Fruit fly (Drosophila melanogaster): ENCODE results near the gene CG14780.

Gene CG14780

dm6 chrX:1482840-1483518 lies 10.7 kb downstream of the CG14780 start, which contains the start of the genes sta and inc (continued):
- TF ChIP-seq CG5245 (GFP tag; optimal IDR thresholded peaks at IDR 0.05) (peak; percentile 58), bsh (GFP tag; optimal IDR thresholded peaks at IDR 0.05) (peak in 1 of 2 experiments; percentile 49), ac (GFP tag; optimal IDR thresholded peaks at IDR 0.05) (peak; percentile 37), CG33557 (GFP tag; optimal IDR thresholded peaks at IDR 0.05) (peak; percentile 49), CG2129 (GFP tag; IDR thresholded peaks at IDR 0.05; ENCODE audit: partially characterized antibody) (no peak), D19A (tag; optimal IDR thresholded peaks at IDR 0.05) (peak; percentile 15), CG31388 (GFP tag; optimal IDR thresholded peaks at IDR 0.05) (peak; percentile 2), CG17361 (GFP tag; IDR thresholded peaks at IDR 0.05) (peak; percentile 51; the same call in 1 of the 3 replicates), zen2 (GFP tag; IDR thresholded peaks at IDR 0.05; ENCODE audit: partially characterized antibody) (peak; percentile 66; the same call in 2 of the 3 replicates), Adf1 (GFP tag; IDR thresholded peaks at IDR 0.05) (peak; percentile 53), Drgx (GFP tag; IDR thresholded peaks at IDR 0.05) (peak; percentile 43; the same call in 1 of the 2 replicates), CG15479 (GFP tag; optimal IDR thresholded peaks at IDR 0.05) (no peak), org-1 (GFP tag; optimal IDR thresholded peaks at IDR 0.05) (peak; percentile 59), Pdp1 (GFP tag; optimal IDR thresholded peaks at IDR 0.05) (peak; percentile 40 to 65), crc (GFP tag; optimal IDR thresholded peaks at IDR 0.05) (no peak), CG10274 (GFP tag; optimal IDR thresholded peaks at IDR 0.05) (peak; percentile 60), Atf6 (GFP tag; IDR thresholded peaks at IDR 0.05) (peak; percentile 67), ftz-f1 (GFP tag; optimal IDR thresholded peaks at IDR 0.05) (no peak), slbo (GFP tag; IDR thresholded peaks at IDR 0.05) (peak; percentile 47; the same call in 1 of the 2 replicates), psq (GFP tag; optimal IDR thresholded peaks at IDR 0.05) (no peak), Usf (GFP tag; optimal IDR thresholded peaks at IDR 0.05) (no peak), ap (GFP tag; IDR thresholded peaks at IDR 0.05) (no peak), CG6272 (GFP tag; IDR thresholded peaks at IDR 0.05) (no peak), seq (GFP tag; IDR thresholded peaks at IDR 0.05) (peak; percentile 41; the same call in 1 of the 2 replicates), TFAM (GFP tag; optimal IDR thresholded peaks at IDR 0.05) (no peak), unpg (GFP tag; optimal IDR thresholded peaks at IDR 0.05) (peak; percentile 67), chn (GFP tag; optimal IDR thresholded peaks at IDR 0.05) (peak; percentile 59), CG16815 (GFP tag; optimal IDR thresholded peaks at IDR 0.05) (no peak), CG10543 (GFP tag; optimal IDR thresholded peaks at IDR 0.05) (peak; percentile 82), amos (GFP tag; IDR thresholded peaks at IDR 0.05; ENCODE audit: partially characterized antibody) (peak; percentile 68), CG10209 (GFP tag; optimal IDR thresholded peaks at IDR 0.05) (peak; percentile 69), ems (GFP tag; optimal IDR thresholded peaks at IDR 0.05) (peak; percentile 45), Six4 (GFP tag; optimal IDR thresholded peaks at IDR 0.05) (peak; percentile 22), CG9215 (GFP tag; IDR thresholded peaks at IDR 0.05) (no peak), CG11085 (GFP tag; IDR thresholded peaks at IDR 0.05) (no peak; the same call in 1 of the 2 replicates), Eip74EF (GFP tag; optimal IDR thresholded peaks at IDR 0.05) (peak in 1 of 2 experiments; percentile 90), pum (GFP tag; optimal IDR thresholded peaks at IDR 0.05) (peak; percentile 5), CG15696 (tag; optimal IDR thresholded peaks at IDR 0.05) (no peak), Mad (GFP tag; optimal IDR thresholded peaks at IDR 0.05) (peak; percentile 57), CG43689 (GFP tag; IDR thresholded peaks at IDR 0.05) (no peak), CG4360 (GFP tag; IDR thresholded peaks at IDR 0.05) (0 out of 2 replicates have a peak, but pooled peaks have one; percentile 12), dmrt11E (tag; optimal IDR thresholded peaks at IDR 0.05) (peak; percentile 37), tll (GFP tag; optimal IDR thresholded peaks at IDR 0.05) (no peak), Camta (GFP tag; optimal IDR thresholded peaks at IDR 0.05) (peak; percentile 28), chinmo (GFP tag; IDR thresholded peaks at IDR 0.05; ENCODE audit: partially characterized antibody) (peak; percentile 69; the same call in 2 of the 4 replicates), her (GFP tag; optimal IDR thresholded peaks at IDR 0.05) (peak; percentile 83), Lim3 (GFP tag; IDR thresholded peaks at IDR 0.05) (no peak), abd-A (tag; optimal IDR thresholded peaks at IDR 0.05) (peak; percentile 55)

All from whole organism, embryonic.